Fruit fly (Drosophila melanogaster) whole organism, embryonic: Measurements from ENCODE around the gene CG13947.

Experiments used
- Awh ChIP-seq: fragments of 200-800 bp; sonication (Bioruptor generic); IDR thresholded peaks from 2 replicates; pipeline ENCODE4, ENCODE4 v1.3.6; 2022; ENCODE audit warnings: missing biosample characterization, missing genetic modification characterization
- CG11723 ChIP-seq: fragments of 200-800 bp; sonication (Bioruptor generic); optimal IDR thresholded peaks from 2 replicates; lab custom pipeline; 2017; ENCODE audit warnings: missing biosample characterization, mild to moderate bottlenecking, missing genetic modification characterization
- CG13775 ChIP-seq: fragments of 200-800 bp; sonication (Bioruptor generic); optimal IDR thresholded peaks from 3 replicates; lab custom pipeline; 2017; ENCODE audit warnings: missing biosample characterization, mild to moderate bottlenecking, missing genetic modification characterization
- CG14710 ChIP-seq: fragments of 200-800 bp; sonication (Bioruptor generic); optimal IDR thresholded peaks from 3 replicates; lab custom pipeline; 2019; ENCODE audit warnings: missing biosample characterization, mild to moderate bottlenecking, missing genetic modification characterization, moderate library complexity
- CG15696 ChIP-seq: fragments of 200-800 bp; sonication (Bioruptor generic); optimal IDR thresholded peaks from 2 replicates; lab custom pipeline; 2019; ENCODE audit warnings: missing biosample characterization, mild to moderate bottlenecking, missing genetic modification characterization, moderate library complexity
- CG16863 ChIP-seq: fragments of 200-800 bp; sonication (Bioruptor generic); optimal IDR thresholded peaks from 3 replicates; lab custom pipeline; 2016; ENCODE audit warnings: missing biosample characterization, missing genetic modification characterization
- CG18619 ChIP-seq: fragments of 200-800 bp; sonication (Bioruptor generic); optimal IDR thresholded peaks from 3 replicates; lab custom pipeline; 2017; ENCODE audit warnings: missing biosample characterization, mild to moderate bottlenecking, missing genetic modification characterization
- CG30431 ChIP-seq: fragments of 200-800 bp; sonication (Bioruptor generic); optimal IDR thresholded peaks from 2 replicates; lab custom pipeline; 2017; ENCODE audit warnings: missing biosample characterization, missing genetic modification characterization
- CG31224 ChIP-seq: fragments of 200-800 bp; sonication (Bioruptor generic); IDR thresholded peaks from 2 replicates; pipeline ENCODE4 v1.3.6; 2022; ENCODE audit warnings: missing biosample characterization, missing genetic modification characterization
- CG33213 ChIP-seq: fragments of 200-800 bp; sonication (Bioruptor generic); optimal IDR thresholded peaks from 3 replicates; lab custom pipeline; 2016; ENCODE audit warnings: missing biosample characterization, missing genetic modification characterization
- CG43689 ChIP-seq: fragments of 200-800 bp; sonication (Bioruptor generic); IDR thresholded peaks from 2 replicates; pipeline ENCODE4 v1.3.6; 2022; ENCODE audit warnings: missing biosample characterization, missing genetic modification characterization
- CG4617 ChIP-seq: fragments of 200-800 bp; sonication (Bioruptor generic); optimal IDR thresholded peaks from 3 replicates; lab custom pipeline; 2016; ENCODE audit warnings: missing biosample characterization, missing genetic modification characterization, borderline replicate concordance
- CG7372 ChIP-seq: fragments of 200-800 bp; sonication (Bioruptor generic); IDR thresholded peaks from 2 replicates; pipeline ENCODE4 v1.3.6; 2022; ENCODE audit warnings: missing biosample characterization, missing genetic modification characterization
- CG7556 ChIP-seq: fragments of 200-800 bp; sonication (Bioruptor generic); optimal IDR thresholded peaks from 2 replicates; lab custom pipeline; 2017; ENCODE audit warnings: missing biosample characterization, mild to moderate bottlenecking, missing genetic modification characterization
- CG9817 ChIP-seq: fragments of 200-800 bp; sonication (Bioruptor generic); optimal IDR thresholded peaks from 2 replicates; lab custom pipeline; 2018; ENCODE audit warnings: missing biosample characterization, mild to moderate bottlenecking, missing genetic modification characterization, moderate library complexity
- Camta ChIP-seq: fragments of 200-800 bp; sonication (Bioruptor generic); optimal IDR thresholded peaks from 2 replicates; lab custom pipeline; 2016; ENCODE audit warnings: missing biosample characterization, missing genetic modification characterization
- CoRest ChIP-seq: fragments of 200-800 bp; sonication (Bioruptor generic); optimal IDR thresholded peaks from 3 replicates; lab custom pipeline; 2018; ENCODE audit warnings: missing biosample characterization, mild to moderate bottlenecking, missing genetic modification characterization, moderate library complexity
- Dip2 ChIP-seq: fragments of 200-800 bp; sonication (Bioruptor generic); IDR thresholded peaks from 2 replicates; pipeline ENCODE4 v1.3.6; 2022; ENCODE audit warnings: missing biosample characterization, missing genetic modification characterization
- Eip74EF ChIP-seq, 2 experiments: fragments of 200-800 bp in 1 of 2; fragments of >200 bp in 1 of 2; sonication (Bioruptor generic) in 1 of 2; optimal IDR thresholded peaks; 2 replicates each; lab custom pipeline; 2017 to 2019; ENCODE audit warnings: missing biosample characterization in 2 of 2, missing genetic modification characterization in 2 of 2, mild to moderate bottlenecking in 1 of 2, moderate library complexity in 1 of 2
- Ets65A ChIP-seq: fragments of 200-800 bp; sonication (Bioruptor generic); peaks from one replicate; lab custom pipeline; 2016; ENCODE audit warnings: missing biosample characterization, missing genetic modification characterization
- H15 ChIP-seq: fragments of 200-800 bp; sonication (Bioruptor generic); IDR thresholded peaks from 3 replicates; pipeline ENCODE4 v1.3.6; 2022; ENCODE audit warnings: missing biosample characterization, missing genetic modification characterization
- HLH4C ChIP-seq: fragments of 200-800 bp; sonication (Bioruptor generic); IDR thresholded peaks from 3 replicates; pipeline ENCODE4 v1.3.6; 2022; ENCODE audit warnings: missing biosample characterization, missing genetic modification characterization; ENCODE audit not compliant: partially characterized antibody
- HLH54F ChIP-seq: fragments of 200-800 bp; sonication (Bioruptor generic); optimal IDR thresholded peaks from 3 replicates; lab custom pipeline; 2016; ENCODE audit warnings: missing biosample characterization, missing genetic modification characterization
- Nf-YB ChIP-seq: fragments of 200-800 bp; sonication (Bioruptor generic); optimal IDR thresholded peaks from 3 replicates; lab custom pipeline; 2019; ENCODE audit warnings: missing biosample characterization, mild to moderate bottlenecking, missing genetic modification characterization, moderate library complexity
- Sry-β ChIP-seq: fragments of 200-800 bp; sonication (Bioruptor generic); optimal IDR thresholded peaks from 2 replicates; lab custom pipeline; 2018; ENCODE audit warnings: missing biosample characterization, mild to moderate bottlenecking, missing genetic modification characterization, moderate library complexity
- Xbp1 ChIP-seq: fragments of 200-800 bp; sonication (Bioruptor generic); optimal IDR thresholded peaks from 3 replicates; lab custom pipeline; 2016; ENCODE audit warnings: missing biosample characterization, mild to moderate bottlenecking, missing genetic modification characterization
- az2 ChIP-seq: fragments of 200-800 bp; sonication (Bioruptor generic); optimal IDR thresholded peaks from 3 replicates; lab custom pipeline; 2016; ENCODE audit warnings: missing biosample characterization, missing genetic modification characterization
- bsh ChIP-seq, 2 experiments: fragments of 200-800 bp; sonication (Bioruptor generic); optimal IDR thresholded peaks; 2 replicates each; lab custom pipeline; 2017 to 2018; ENCODE audit warnings: mild to moderate bottlenecking in 2 of 2, missing biosample characterization in 2 of 2, missing genetic modification characterization in 2 of 2, moderate library complexity in 1 of 2
- chinmo ChIP-seq: fragments of 200-800 bp; sonication (Bioruptor generic); IDR thresholded peaks from 4 replicates; pipeline ENCODE4 v1.3.6; 2022; ENCODE audit warnings: missing biosample characterization, missing genetic modification characterization; ENCODE audit not compliant: partially characterized antibody
- ci ChIP-seq: fragments of 200-800 bp; sonication (Bioruptor generic); IDR thresholded peaks from 3 replicates; pipeline ENCODE4 v1.3.6; 2022; ENCODE audit warnings: missing biosample characterization, missing genetic modification characterization
- corto ChIP-seq: fragments of 200-800 bp; sonication (Bioruptor generic); optimal IDR thresholded peaks from 2 replicates; lab custom pipeline; 2016; ENCODE audit warnings: missing biosample characterization, mild to moderate bottlenecking, missing genetic modification characterization, moderate library complexity
- dan ChIP-seq: fragments of 200-800 bp; sonication (Bioruptor generic); IDR thresholded peaks from 2 replicates; pipeline ENCODE4 v1.3.6; 2022; ENCODE audit warnings: missing biosample characterization, missing genetic modification characterization
- dimm ChIP-seq: fragments of 200-800 bp; sonication (Bioruptor generic); IDR thresholded peaks from 2 replicates; pipeline ENCODE4 v1.3.6; 2022; ENCODE audit warnings: missing biosample characterization, missing genetic modification characterization
- gcm ChIP-seq: fragments of 200-800 bp; sonication (Bioruptor generic); optimal IDR thresholded peaks from 2 replicates; lab custom pipeline; 2019; ENCODE audit warnings: missing biosample characterization, mild to moderate bottlenecking, missing genetic modification characterization, moderate library complexity
- gfzf ChIP-seq: fragments of 200-800 bp; sonication (Bioruptor generic); optimal IDR thresholded peaks from 2 replicates; lab custom pipeline; 2016; ENCODE audit warnings: missing biosample characterization, mild to moderate bottlenecking, missing genetic modification characterization, moderate library complexity
- her ChIP-seq: fragments of 200-800 bp; sonication (Bioruptor generic); optimal IDR thresholded peaks from 2 replicates; lab custom pipeline; 2016; ENCODE audit warnings: missing biosample characterization, missing genetic modification characterization
- jing ChIP-seq: fragments of 200-800 bp; sonication (Bioruptor generic); optimal IDR thresholded peaks from 2 replicates; lab custom pipeline; 2018; ENCODE audit warnings: missing biosample characterization, mild to moderate bottlenecking, missing genetic modification characterization
- nerfin-1 ChIP-seq: fragments of 200-800 bp; sonication (Bioruptor generic); optimal IDR thresholded peaks from 3 replicates; lab custom pipeline; 2019; ENCODE audit warnings: missing biosample characterization, mild to moderate bottlenecking, missing genetic modification characterization, moderate library complexity
- pfk ChIP-seq: fragments of 200-800 bp; sonication (Bioruptor generic); optimal IDR thresholded peaks from 2 replicates; lab custom pipeline; 2018; ENCODE audit warnings: missing biosample characterization, mild to moderate bottlenecking, missing genetic modification characterization, moderate library complexity
- sens ChIP-seq: fragments of 200-800 bp; sonication (Bioruptor generic); peaks from one replicate; lab custom pipeline; 2016; ENCODE audit warnings: missing biosample characterization, missing genetic modification characterization
- sna ChIP-seq: fragments of 200-800 bp; sonication (Bioruptor generic); IDR thresholded peaks from 2 replicates; pipeline ENCODE4 v1.3.6; 2022; ENCODE audit warnings: missing biosample characterization, missing genetic modification characterization; ENCODE audit not compliant: partially characterized antibody
- tin ChIP-seq: fragments of 200-800 bp; sonication (Bioruptor generic); optimal IDR thresholded peaks from 3 replicates; lab custom pipeline; 2016; ENCODE audit warnings: missing biosample characterization, missing genetic modification characterization
- tio ChIP-seq: fragments of 200-800 bp; sonication (Bioruptor generic); optimal IDR thresholded peaks from 2 replicates; lab custom pipeline; 2017; ENCODE audit warnings: missing biosample characterization, missing genetic modification characterization, inconsistent platforms
- trh ChIP-seq: fragments of 200-800 bp; sonication (Bioruptor generic); optimal IDR thresholded peaks from 2 replicates; lab custom pipeline; 2016; ENCODE audit warnings: missing biosample characterization, missing genetic modification characterization
- unc-4 ChIP-seq: fragments of 200-800 bp; sonication (Bioruptor generic); IDR thresholded peaks from 2 replicates; pipeline ENCODE4 v1.3.6; 2022; ENCODE audit warnings: missing biosample characterization, missing genetic modification characterization; ENCODE audit not compliant: partially characterized antibody
- vnd ChIP-seq: fragments of 200-800 bp; sonication (Bioruptor generic); IDR thresholded peaks from 3 replicates; pipeline ENCODE4 v1.3.6; 2022; ENCODE audit warnings: missing biosample characterization, missing genetic modification characterization; ENCODE audit not compliant: partially characterized antibody
- wek ChIP-seq: fragments of 200-800 bp; sonication (Bioruptor generic); optimal IDR thresholded peaks from 3 replicates; lab custom pipeline; 2018; ENCODE audit warnings: missing biosample characterization, mild to moderate bottlenecking, missing genetic modification characterization, moderate library complexity
- zfh2 ChIP-seq: fragments of 200-800 bp; sonication (Bioruptor generic); optimal IDR thresholded peaks from 2 replicates; lab custom pipeline; 2016; ENCODE audit warnings: missing biosample characterization, missing genetic modification characterization

The CG13947 gene

dm6 chr2L:827516-828362, 48.8 kb downstream of the CG13947 start (continued):
- TF ChIP-seq Eip74EF (GFP tag; optimal IDR thresholded peaks at IDR 0.05; lab: Kevin White, UChicago) (peak in 1 of 2 experiments; percentile 30), Dip2 (GFP tag; lab: Robert Waterston, UW) (no peak), Xbp1 (GFP tag; lab: Kevin White, UChicago) (peak; percentile 60), Ets65A (GFP tag; lab: Kevin White, UChicago) (no peak), gfzf (no peak), unc-4 (GFP tag; lab: Robert Waterston, UW) (no peak), her (GFP tag; lab: Kevin White, UChicago) (no peak), Sry-β (GFP tag; lab: Kevin White, UChicago) (no peak), corto (GFP tag; lab: Kevin White, UChicago) (no peak), zfh2 (GFP tag; lab: Kevin White, UChicago) (no peak), CG30431 (GFP tag; lab: Kevin White, UChicago) (peak; percentile 6), CG4617 (GFP tag; lab: Kevin White, UChicago) (no peak), Awh (GFP tag; lab: Robert Waterston, UW) (0 out of 2 replicates have a peak, but pooled peaks have one; percentile 23), CG14710 (tag; lab: Kevin White, UChicago) (peak; percentile 39), jing (GFP tag; lab: Kevin White, UChicago) (no peak), CG43689 (0 out of 2 replicates have a peak, but pooled peaks have one; percentile 25), CG18619 (GFP tag; lab: Kevin White, UChicago) (peak; percentile 9), CG33213 (GFP tag; lab: Kevin White, UChicago) (no peak), dimm (GFP tag; lab: Robert Waterston, UW) (no peak), az2 (peak; percentile 45), dan (GFP tag; lab: Robert Waterston, UW) (no peak), CG7372 (no peak), gcm (GFP tag; lab: Kevin White, UChicago) (peak; percentile 46), sna (GFP tag; lab: Robert Waterston, UW) (no peak), Camta (GFP tag; lab: Kevin White, UChicago) (no peak), ci (peak; percentile 70), CG11723 (GFP tag; lab: Kevin White, UChicago) (no peak), tin (GFP tag; lab: Kevin White, UChicago) (peak; percentile 15), CG31224 (no peak), nerfin-1 (tag; lab: Kevin White, UChicago) (peak; percentile 33), pfk (GFP tag; lab: Kevin White, UChicago) (no peak), wek (GFP tag; lab: Kevin White, UChicago) (no peak), HLH54F (GFP tag; lab: Kevin White, UChicago) (no peak), HLH4C (no peak), sens (GFP tag; lab: Kevin White, UChicago) (peak; percentile 94), vnd (GFP tag; lab: Robert Waterston, UW) (no peak), chinmo (GFP tag; lab: Robert Waterston, UW) (0 out of 4 replicates have a peak, but pooled peaks have one; percentile 23), CG16863 (no peak), tio (GFP tag; lab: Kevin White, UChicago) (no peak), trh (GFP tag; lab: Kevin White, UChicago) (no peak), CG15696 (tag; lab: Kevin White, UChicago) (peak; percentile 19), Nf-YB (peak; percentile 20), bsh (GFP tag; optimal IDR thresholded peaks at IDR 0.05; lab: Kevin White, UChicago) (peak in 1 of 2 experiments; percentile 60), CoRest (tag; lab: Kevin White, UChicago) (peak; percentile 29), CG7556 (GFP tag; lab: Kevin White, UChicago) (peak; percentile 57), CG9817 (no peak), CG13775 (GFP tag; lab: Kevin White, UChicago) (peak; percentile 10), H15 (GFP tag; lab: Robert Waterston, UW) (0 out of 3 replicates have a peak, but pooled peaks have one; percentile 14)
